Fruit fly (Drosophila melanogaster) whole organism, embryonic: ENCODE data around the gene Ilp7.

Source experiments
- Adf1 ChIP-seq: fragments of 200-800 bp; sonication (Bioruptor generic); IDR thresholded peaks from 2 replicates; pipeline ENCODE4 v1.3.6; 2022; ENCODE audit warnings: missing biosample characterization, missing genetic modification characterization
- CG12155 ChIP-seq: fragments of 200-800 bp; sonication (Bioruptor generic); optimal IDR thresholded peaks from 3 replicates; lab custom pipeline; 2016; ENCODE audit warnings: missing biosample characterization, missing genetic modification characterization
- CG12299 ChIP-seq: fragments of 200-800 bp; sonication (Bioruptor generic); optimal IDR thresholded peaks from 2 replicates; lab custom pipeline; 2018; ENCODE audit warnings: missing biosample characterization, mild to moderate bottlenecking, missing genetic modification characterization
- CG13296 ChIP-seq: fragments of 200-800 bp; sonication (Bioruptor generic); optimal IDR thresholded peaks from 3 replicates; lab custom pipeline; 2018; ENCODE audit warnings: missing biosample characterization, mild to moderate bottlenecking, missing genetic modification characterization
- CG14860 ChIP-seq: fragments of 200-800 bp; sonication (Bioruptor generic); IDR thresholded peaks from 3 replicates; pipeline ENCODE4 v1.3.6; 2022; ENCODE audit warnings: missing biosample characterization, missing genetic modification characterization; ENCODE audit not compliant: partially characterized antibody
- CG17359 ChIP-seq: fragments of 200-800 bp; sonication (Bioruptor generic); optimal IDR thresholded peaks from 3 replicates; lab custom pipeline; 2018; ENCODE audit warnings: missing biosample characterization, mild to moderate bottlenecking, missing genetic modification characterization, moderate library complexity
- CG17385 ChIP-seq: fragments of 200-800 bp; sonication (Bioruptor generic); optimal IDR thresholded peaks from 3 replicates; lab custom pipeline; 2018; ENCODE audit warnings: missing biosample characterization, mild to moderate bottlenecking, missing genetic modification characterization
- CG34224 ChIP-seq: fragments of 200-800 bp; sonication (Bioruptor generic); IDR thresholded peaks from 3 replicates; pipeline ENCODE4 v1.3.6; 2022; ENCODE audit warnings: missing biosample characterization, missing genetic modification characterization; ENCODE audit not compliant: partially characterized antibody
- CG34422 ChIP-seq: fragments of 200-800 bp; sonication (Bioruptor generic); IDR thresholded peaks from 3 replicates; pipeline ENCODE4 v1.3.6; 2022; ENCODE audit warnings: missing biosample characterization, missing genetic modification characterization
- CG4360 ChIP-seq: fragments of 200-800 bp; sonication (Bioruptor generic); IDR thresholded peaks from 2 replicates; pipeline ENCODE4 v1.3.6; 2022; ENCODE audit warnings: missing biosample characterization, missing genetic modification characterization
- CG6175 ChIP-seq: fragments of 200-800 bp; sonication (Bioruptor generic); IDR thresholded peaks from 3 replicates; pipeline ENCODE4 v1.3.6; 2022; ENCODE audit warnings: missing biosample characterization, missing genetic modification characterization
- CG6254 ChIP-seq: fragments of 200-800 bp; sonication (Bioruptor generic); optimal IDR thresholded peaks from 3 replicates; lab custom pipeline; 2017; ENCODE audit warnings: mild to moderate bottlenecking, missing biosample characterization, missing genetic modification reagents, missing genetic modification characterization
- CG6683 ChIP-seq: fragments of 200-800 bp; sonication (Bioruptor generic); optimal IDR thresholded peaks from 2 replicates; lab custom pipeline; 2017; ENCODE audit warnings: missing biosample characterization, mild to moderate bottlenecking, missing genetic modification characterization, missing genetic modification reagents
- CG7987 ChIP-seq: fragments of 200-800 bp; sonication (Bioruptor generic); optimal IDR thresholded peaks from 2 replicates; lab custom pipeline; 2018; ENCODE audit warnings: missing biosample characterization, mild to moderate bottlenecking, missing genetic modification characterization, moderate library complexity
- CG9437 ChIP-seq: fragments of 200-800 bp; sonication (Bioruptor generic); optimal IDR thresholded peaks from 2 replicates; lab custom pipeline; 2018; ENCODE audit warnings: missing biosample characterization, mild to moderate bottlenecking, missing genetic modification characterization
- CoRest ChIP-seq: fragments of 200-800 bp; sonication (Bioruptor generic); optimal IDR thresholded peaks from 3 replicates; lab custom pipeline; 2018; ENCODE audit warnings: missing biosample characterization, mild to moderate bottlenecking, missing genetic modification characterization, moderate library complexity
- Dll ChIP-seq: fragments of 200-800 bp; sonication (Bioruptor generic); IDR thresholded peaks from 4 replicates; pipeline ENCODE4 v1.3.6; 2022; ENCODE audit warnings: missing biosample characterization, missing genetic modification characterization; ENCODE audit not compliant: partially characterized antibody
- Drgx ChIP-seq: fragments of 200-800 bp; sonication (Bioruptor generic); IDR thresholded peaks from 2 replicates; pipeline ENCODE4 v1.3.6; 2022; ENCODE audit warnings: missing biosample characterization, missing genetic modification characterization
- Med ChIP-seq: fragments of 200-800 bp; sonication (Bioruptor generic); peaks from one replicate; lab custom pipeline; 2016; ENCODE audit warnings: missing biosample characterization, missing genetic modification characterization, mild to moderate bottlenecking, inconsistent platforms, moderate library complexity
- PHDP ChIP-seq: fragments of 200-800 bp; sonication (Bioruptor generic); optimal IDR thresholded peaks from 3 replicates; lab custom pipeline; 2018; ENCODE audit warnings: missing biosample characterization, mild to moderate bottlenecking, missing genetic modification characterization, moderate library complexity
- Scr ChIP-seq: fragments of 200-800 bp; sonication (Bioruptor generic); IDR thresholded peaks from 2 replicates; pipeline ENCODE4 v1.3.6; 2022; ENCODE audit warnings: missing biosample characterization, missing genetic modification characterization; ENCODE audit not compliant: partially characterized antibody
- Tbp ChIP-seq: fragments of >200 bp; optimal IDR thresholded peaks from 2 replicates; lab custom pipeline; 2018; ENCODE audit warnings: missing biosample characterization, missing genetic modification characterization
- Trl ChIP-seq, 3 experiments: fragments of >200 bp in 2 of 3; fragments of 200-800 bp in 1 of 3; sonication (Bioruptor generic) in 1 of 3; optimal IDR thresholded peaks; 2 replicates in 1 of 3; 3 replicates in 2 of 3; lab custom pipeline; 2016 to 2017; ENCODE audit warnings: missing biosample characterization in 1 of 3, missing genetic modification characterization in 1 of 3
- Xrp1 ChIP-seq: fragments of 200-800 bp; sonication (Bioruptor generic); IDR thresholded peaks from 2 replicates; pipeline ENCODE4 v1.3.6; 2022; ENCODE audit warnings: missing biosample characterization, missing genetic modification characterization
- aop ChIP-seq: fragments of 200-800 bp; sonication (Bioruptor generic); IDR thresholded peaks from 2 replicates; pipeline ENCODE4 v1.3.6; 2022; ENCODE audit warnings: missing biosample characterization, missing genetic modification characterization
- caup ChIP-seq: fragments of 200-800 bp; sonication (Bioruptor generic); optimal IDR thresholded peaks from 3 replicates; lab custom pipeline; 2017; ENCODE audit warnings: missing biosample characterization, mild to moderate bottlenecking, missing genetic modification characterization, moderate library complexity; ENCODE audit not compliant: severe bottlenecking
- chif ChIP-seq, 2 experiments: fragments of 200-800 bp; sonication (Bioruptor generic); optimal IDR thresholded peaks; 3 replicates each; lab custom pipeline; 2016; ENCODE audit warnings: missing biosample characterization in 2 of 2, missing genetic modification characterization in 2 of 2
- dmrt99B ChIP-seq: fragments of 200-800 bp; sonication (Bioruptor generic); optimal IDR thresholded peaks from 2 replicates; lab custom pipeline; 2018; ENCODE audit warnings: missing biosample characterization, mild to moderate bottlenecking, missing genetic modification characterization, moderate library complexity
- eve ChIP-seq, 2 experiments: fragments of >200 bp; optimal IDR thresholded peaks; 2 replicates each; lab custom pipeline; 2017; ENCODE audit warnings: missing biosample characterization in 2 of 2, missing genetic modification characterization in 2 of 2
- fd102C ChIP-seq: fragments of 200-800 bp; sonication (Bioruptor generic); optimal IDR thresholded peaks from 2 replicates; lab custom pipeline; 2018; ENCODE audit warnings: missing biosample characterization, mild to moderate bottlenecking, missing genetic modification characterization, moderate library complexity
- fd64A ChIP-seq: fragments of 200-800 bp; sonication (Bioruptor generic); optimal IDR thresholded peaks from 3 replicates; lab custom pipeline; 2018; ENCODE audit warnings: missing biosample characterization, mild to moderate bottlenecking, missing genetic modification characterization
- gem ChIP-seq: fragments of 200-800 bp; sonication (Bioruptor generic); optimal IDR thresholded peaks from 2 replicates; lab custom pipeline; 2019; ENCODE audit warnings: missing biosample characterization, mild to moderate bottlenecking, missing genetic modification characterization, moderate library complexity
- hb ChIP-seq: fragments of 200-800 bp; sonication (Bioruptor generic); IDR thresholded peaks from 3 replicates; pipeline ENCODE4 v1.3.6; 2022; ENCODE audit warnings: missing biosample characterization, missing genetic modification characterization; ENCODE audit not compliant: partially characterized antibody
- ind ChIP-seq: fragments of 200-800 bp; sonication (Bioruptor generic); optimal IDR thresholded peaks from 3 replicates; lab custom pipeline; 2016; ENCODE audit warnings: missing biosample characterization, missing genetic modification characterization
- jumu ChIP-seq: fragments of 200-800 bp; sonication (Bioruptor generic); optimal IDR thresholded peaks from 3 replicates; lab custom pipeline; 2016; ENCODE audit warnings: missing biosample characterization, missing genetic modification characterization
- kah ChIP-seq: fragments of 200-800 bp; sonication (Bioruptor generic); optimal IDR thresholded peaks from 2 replicates; lab custom pipeline; 2018; ENCODE audit warnings: missing biosample characterization, mild to moderate bottlenecking, missing genetic modification characterization
- nmo ChIP-seq: fragments of 200-800 bp; sonication (Bioruptor generic); optimal IDR thresholded peaks from 2 replicates; lab custom pipeline; 2018; ENCODE audit warnings: missing biosample characterization, mild to moderate bottlenecking, missing genetic modification characterization, moderate library complexity
- scrt ChIP-seq: fragments of 200-800 bp; sonication (Bioruptor generic); optimal IDR thresholded peaks from 2 replicates; lab custom pipeline; 2018; ENCODE audit warnings: missing biosample characterization, mild to moderate bottlenecking, missing genetic modification characterization, moderate library complexity
- sens ChIP-seq: fragments of 200-800 bp; sonication (Bioruptor generic); peaks from one replicate; lab custom pipeline; 2016; ENCODE audit warnings: missing biosample characterization, missing genetic modification characterization
- sqz ChIP-seq: fragments of 200-800 bp; sonication (Bioruptor generic); optimal IDR thresholded peaks from 3 replicates; lab custom pipeline; 2018; ENCODE audit warnings: missing biosample characterization, mild to moderate bottlenecking, missing genetic modification characterization

Gene Ilp7

DNA sequence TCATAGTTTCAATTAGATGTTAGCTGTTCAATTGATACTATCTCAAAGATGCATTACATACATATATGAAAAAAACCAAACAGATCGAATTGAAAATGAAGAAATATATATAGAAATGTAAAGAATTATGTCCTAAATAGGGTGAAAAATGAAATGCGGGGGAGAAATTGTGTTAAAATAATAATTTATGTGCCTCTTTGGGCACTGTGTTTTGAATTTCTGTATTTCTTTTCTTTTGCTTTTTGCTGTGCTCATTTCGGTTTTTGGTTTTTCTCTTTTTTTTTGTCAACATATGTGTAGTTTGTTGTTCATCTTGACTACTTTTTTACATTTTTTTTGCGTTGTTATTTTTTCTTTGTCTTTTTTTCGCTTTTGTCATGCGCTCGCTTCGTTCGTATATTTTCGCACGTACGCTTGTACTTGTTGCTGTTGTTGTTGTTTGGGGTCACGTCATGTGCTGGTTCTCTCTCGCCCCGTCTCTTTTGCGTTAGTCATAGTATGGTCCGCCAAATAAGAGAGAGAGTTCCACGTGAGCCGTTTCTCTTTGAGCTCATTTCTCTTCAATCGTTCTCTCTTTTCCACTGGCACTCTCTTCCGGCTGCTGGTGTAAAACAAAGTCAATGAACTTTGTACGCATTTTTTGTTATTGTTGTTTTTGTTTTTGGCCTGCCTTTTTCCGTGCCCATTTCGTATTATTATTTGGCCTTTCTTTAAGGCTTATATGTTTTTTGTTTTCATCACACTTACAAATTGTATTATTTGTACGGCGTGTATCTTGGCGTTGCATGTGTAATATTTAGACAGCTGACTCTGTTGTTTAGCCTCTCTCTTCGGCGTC is 27.9 kb downstream of the Ilp7 start (continued):
- peak; percentile 12 for TF ChIP-seq CG17385 (GFP tag; lab: Kevin White, UChicago)
- TF ChIP-seq CG6683 (GFP tag; lab: Kevin White, UChicago), result no peak
- no peak for TF ChIP-seq caup (GFP tag; lab: Kevin White, UChicago)
- TF ChIP-seq CG34224 (GFP tag; lab: Robert Waterston, UW), result peak; percentile 38; the same call in 1 of the 3 replicates
- TF ChIP-seq fd64A (GFP tag; lab: Kevin White, UChicago), result no peak
- TF ChIP-seq jumu, result no peak
- no peak for TF ChIP-seq Tbp (GFP tag; lab: Kevin White, UChicago)
- TF ChIP-seq CG17359 (tag; lab: Kevin White, UChicago), result no peak
- TF ChIP-seq gem (tag; lab: Kevin White, UChicago), result peak; percentile 59
- peak; percentile 98 to 99 for TF ChIP-seq Trl (optimal IDR thresholded peaks at IDR 0.05; lab: Kevin White, UChicago)
- no peak for TF ChIP-seq Trl (GFP tag; optimal IDR thresholded peaks at IDR 0.05; lab: Kevin White, UChicago)
- no peak for TF ChIP-seq chif (GFP tag; optimal IDR thresholded peaks at IDR 0.05; lab: Kevin White, UChicago)
- TF ChIP-seq fd102C (GFP tag; lab: Kevin White, UChicago), result no peak
- TF ChIP-seq sqz (GFP tag; lab: Kevin White, UChicago), result peak; percentile 64
- TF ChIP-seq scrt, result peak; percentile 89
- peak; percentile 19 for TF ChIP-seq kah (GFP tag; lab: Kevin White, UChicago)
- TF ChIP-seq Xrp1 (GFP tag; lab: Robert Waterston, UW), result no peak; the same call in 1 of the 2 replicates
- no peak for TF ChIP-seq CG14860 (GFP tag; lab: Robert Waterston, UW)
- TF ChIP-seq aop (GFP tag; lab: Robert Waterston, UW), result no peak
- peak; percentile 94 for TF ChIP-seq CG4360
- TF ChIP-seq Med (GFP tag; lab: Kevin White, UChicago), result peak; percentile 41
- TF ChIP-seq sens (GFP tag; lab: Kevin White, UChicago), result peak; percentile 73
- no peak for TF ChIP-seq CG34422
- TF ChIP-seq eve (GFP tag; optimal IDR thresholded peaks at IDR 0.05; lab: Kevin White, UChicago), result peak in 1 of 2 experiments; percentile 3
- peak; percentile 20 for TF ChIP-seq CG13296 (GFP tag; lab: Kevin White, UChicago)
- TF ChIP-seq CG9437 (GFP tag; lab: Kevin White, UChicago), result peak; percentile 8
- peak; percentile 6 for TF ChIP-seq dmrt99B (tag; lab: Kevin White, UChicago)
- no peak for TF ChIP-seq CG12155 (GFP tag; lab: Kevin White, UChicago)
- TF ChIP-seq Adf1 (GFP tag; lab: Robert Waterston, UW), result peak; percentile 10; the same call in 1 of the 2 replicates
- peak; percentile 18 for TF ChIP-seq nmo (GFP tag; lab: Kevin White, UChicago)
- TF ChIP-seq CG6175 (GFP tag; lab: Robert Waterston, UW), result no peak
- TF ChIP-seq Scr, result no peak
- peak; percentile 17 for TF ChIP-seq PHDP (tag; lab: Kevin White, UChicago)
- no peak for TF ChIP-seq hb (GFP tag; lab: Robert Waterston, UW)
- no peak for TF ChIP-seq CG12299 (tag; lab: Kevin White, UChicago)
- peak; percentile 15 for TF ChIP-seq CG6254 (GFP tag; lab: Kevin White, UChicago)
- no peak for TF ChIP-seq CG7987
- peak; percentile 22 for TF ChIP-seq CoRest (tag; lab: Kevin White, UChicago)
- peak; percentile 22; the same call in 1 of the 4 replicates for TF ChIP-seq Dll
- TF ChIP-seq Drgx (GFP tag; lab: Robert Waterston, UW), result peak; percentile 90
- TF ChIP-seq ind (GFP tag; lab: Kevin White, UChicago), result no peak
- TF ChIP-seq, all 482 proteins: peak for 54
